Worm (Caenorhabditis elegans) whole organism, L1 larva: Measurements from ENCODE around the gene him-10.

Experiments used
- F16B12.6 ChIP-seq: fragments of 150-350 bp; optimal IDR thresholded peaks from 2 replicates; lab custom pipeline; 2014; ENCODE audit warnings: missing biosample characterization, missing genetic modification characterization
- Y116A8C.19 ChIP-seq: sonication (generic microtip); optimal IDR thresholded peaks from 2 replicates; lab custom pipeline; 2016; ENCODE audit warnings: missing compliant biosample characterization, missing genetic modification characterization, borderline replicate concordance
- alr-1 ChIP-seq: fragments of 200-800 bp; sonication (Bioruptor generic); optimal IDR thresholded peaks from 2 replicates; lab custom pipeline; 2018; ENCODE audit warnings: borderline replicate concordance, mild to moderate bottlenecking, missing genetic modification characterization, missing compliant biosample characterization
- ama-1 ChIP-seq: fragments of 150-350 bp; optimal IDR thresholded peaks from 2 replicates; lab custom pipeline; 2014
- ceh-63 ChIP-seq: fragments of 200-800 bp; sonication (Bioruptor generic); optimal IDR thresholded peaks from 2 replicates; lab custom pipeline; 2018; ENCODE audit warnings: mild to moderate bottlenecking, missing genetic modification characterization, missing compliant biosample characterization
- ceh-88 ChIP-seq: fragments of 200-800 bp; sonication (Bioruptor generic); IDR thresholded peaks from 2 replicates; pipeline ENCODE4 v1.3.6; 2022; ENCODE audit warnings: missing genetic modification characterization, missing compliant biosample characterization
- ceh-90 ChIP-seq: sonication (generic microtip); optimal IDR thresholded peaks from 2 replicates; lab custom pipeline; 2016; ENCODE audit warnings: missing genetic modification characterization, missing compliant biosample characterization
- dpl-1 ChIP-seq, 3 experiments: fragments of 150-350 bp in 2 of 3; sonication (generic microtip) in 1 of 3; optimal IDR thresholded peaks; 2 replicates each; lab custom pipeline; 2014 to 2017; ENCODE audit warnings: missing biosample characterization in 3 of 3, missing genetic modification characterization in 3 of 3, missing genetic modification reagents in 3 of 3
- efl-1 ChIP-seq, 4 experiments: fragments of 150-350 bp; optimal IDR thresholded peaks in 3 of 4; peaks in 1 of 4; 1 replicate in 1 of 4; 2 replicates in 3 of 4; lab custom pipeline; 2014; ENCODE audit warnings: missing biosample characterization in 2 of 4, missing genetic modification characterization in 2 of 4, missing genetic modification reagents in 2 of 4
- efl-3 ChIP-seq: fragments of 200-800 bp; sonication (Bioruptor generic); optimal IDR thresholded peaks from 2 replicates; lab custom pipeline; 2018; ENCODE audit warnings: mild to moderate bottlenecking, missing genetic modification characterization, missing compliant biosample characterization
- elt-2 ChIP-seq: sonication (generic microtip); optimal IDR thresholded peaks from 2 replicates; lab custom pipeline; 2016; ENCODE audit warnings: missing genetic modification characterization, mild to moderate bottlenecking, inconsistent platforms, missing compliant biosample characterization, missing genetic modification reagents
- elt-3 ChIP-seq, 6 experiments: fragments of 150-350 bp in 1 of 6; sonication (generic microtip); optimal IDR thresholded peaks; 2 replicates each; lab custom pipeline; 2017 to 2018; ENCODE audit warnings: missing biosample characterization in 6 of 6, missing genetic modification characterization in 6 of 6, inconsistent platforms in 1 of 6
- fkh-4 ChIP-seq: sonication (generic microtip); optimal IDR thresholded peaks from 2 replicates; lab custom pipeline; 2016; ENCODE audit warnings: missing compliant biosample characterization, missing genetic modification characterization, borderline replicate concordance
- fos-1 ChIP-seq: fragments of 150-350 bp; optimal IDR thresholded peaks from 2 replicates; lab custom pipeline; 2014; ENCODE audit warnings: missing biosample characterization, missing genetic modification characterization
- grh-1 ChIP-seq: fragments of 200-800 bp; sonication (Bioruptor generic); IDR thresholded peaks from 2 replicates; pipeline ENCODE4 v1.3.6; 2022; ENCODE audit warnings: missing genetic modification reagents, missing genetic modification characterization, missing compliant biosample characterization
- hlh-4 ChIP-seq: sonication (generic microtip); optimal IDR thresholded peaks from 2 replicates; lab custom pipeline; 2016; ENCODE audit warnings: mild to moderate bottlenecking, missing genetic modification characterization, missing compliant biosample characterization
- lin-14 ChIP-seq: fragments of 200-800 bp; sonication (Bioruptor generic); optimal IDR thresholded peaks from 2 replicates; lab custom pipeline; 2018; ENCODE audit warnings: mild to moderate bottlenecking, missing genetic modification characterization, moderate library complexity, missing compliant biosample characterization
- lin-35 ChIP-seq, 2 experiments: fragments of 150-350 bp; optimal IDR thresholded peaks; 2 replicates each; lab custom pipeline; 2014; ENCODE audit warnings: missing biosample characterization in 2 of 2, missing genetic modification characterization in 2 of 2, missing genetic modification reagents in 2 of 2
- lin-39 ChIP-seq: fragments of 150-350 bp; optimal IDR thresholded peaks from 2 replicates; lab custom pipeline; 2014; ENCODE audit warnings: missing biosample characterization, missing genetic modification reagents, missing genetic modification characterization
- lir-3 ChIP-seq: sonication (generic microtip); optimal IDR thresholded peaks from 2 replicates; lab custom pipeline; 2016; ENCODE audit warnings: mild to moderate bottlenecking, missing genetic modification characterization, moderate library complexity, missing compliant biosample characterization; ENCODE audit not compliant: poor library complexity
- lsy-2 ChIP-seq, 2 experiments: fragments of 150-350 bp; optimal IDR thresholded peaks; 2 replicates each; lab custom pipeline; 2014; ENCODE audit warnings: missing biosample characterization in 2 of 2, missing genetic modification characterization in 2 of 2
- mab-9 ChIP-seq: fragments of 200-800 bp; sonication (Bioruptor generic); IDR thresholded peaks from 2 replicates; pipeline ENCODE4 v1.3.6; 2022; ENCODE audit warnings: missing genetic modification reagents, missing genetic modification characterization, missing compliant biosample characterization
- nhr-11 ChIP-seq: fragments of 150-350 bp; optimal IDR thresholded peaks from 2 replicates; lab custom pipeline; 2014; ENCODE audit warnings: missing biosample characterization, missing genetic modification characterization
- nhr-12 ChIP-seq: sonication (generic microtip); optimal IDR thresholded peaks from 2 replicates; lab custom pipeline; 2017; ENCODE audit warnings: missing biosample characterization, missing genetic modification characterization
- nhr-19 ChIP-seq: fragments of 200-800 bp; sonication (Bioruptor generic); conservative IDR thresholded peaks from 2 replicates; pipeline ENCODE4 v1.3.6; 2022; ENCODE audit warnings: missing genetic modification characterization, missing compliant biosample characterization
- nhr-237 ChIP-seq: fragments of 150-350 bp; optimal IDR thresholded peaks from 2 replicates; lab custom pipeline; 2014; ENCODE audit warnings: missing biosample characterization, missing genetic modification characterization
- nhr-71 ChIP-seq: sonication (generic microtip); optimal IDR thresholded peaks from 2 replicates; lab custom pipeline; 2016; ENCODE audit warnings: mild to moderate bottlenecking, missing genetic modification characterization, moderate library complexity, missing compliant biosample characterization
- nhr-77 ChIP-seq: fragments of 150-350 bp; optimal IDR thresholded peaks from 2 replicates; lab custom pipeline; 2014; ENCODE audit warnings: missing biosample characterization, missing genetic modification characterization
- nhr-85 ChIP-seq: sonication (generic microtip); peaks from one replicate; lab custom pipeline; 2016; ENCODE audit warnings: missing genetic modification characterization, inconsistent platforms, missing compliant biosample characterization
- nhr-90 ChIP-seq: sonication (generic microtip); optimal IDR thresholded peaks from 2 replicates; lab custom pipeline; 2016; ENCODE audit warnings: mild to moderate bottlenecking, missing genetic modification characterization, missing compliant biosample characterization; ENCODE audit not compliant: poor library complexity
- pax-3 ChIP-seq: fragments of 200-800 bp; sonication (Bioruptor generic); optimal IDR thresholded peaks from 2 replicates; lab custom pipeline; 2018; ENCODE audit warnings: mild to moderate bottlenecking, missing genetic modification characterization, moderate library complexity, missing compliant biosample characterization
- pqm-1 ChIP-seq: sonication (generic microtip); optimal IDR thresholded peaks from 3 replicates; lab custom pipeline; 2017; ENCODE audit warnings: missing biosample characterization, missing genetic modification characterization
- sox-4 ChIP-seq: sonication (generic microtip); optimal IDR thresholded peaks from 2 replicates; lab custom pipeline; 2016; ENCODE audit warnings: missing genetic modification characterization, missing compliant biosample characterization
- sptf-1 ChIP-seq: fragments of 150-350 bp; optimal IDR thresholded peaks from 2 replicates; lab custom pipeline; 2014; ENCODE audit warnings: missing biosample characterization, missing genetic modification characterization
- tbx-2 ChIP-seq: sonication (generic microtip); optimal IDR thresholded peaks from 2 replicates; lab custom pipeline; 2016; ENCODE audit warnings: missing genetic modification characterization, missing compliant biosample characterization
- unc-130 ChIP-seq: fragments of 150-350 bp; optimal IDR thresholded peaks from 2 replicates; lab custom pipeline; 2017; ENCODE audit warnings: missing biosample characterization, missing genetic modification characterization, inconsistent platforms
- unc-98 ChIP-seq: fragments of 200-800 bp; sonication (Bioruptor generic); IDR thresholded peaks from 2 replicates; pipeline ENCODE4 v1.3.6; 2022; ENCODE audit warnings: missing genetic modification characterization, missing compliant biosample characterization
- vab-15 ChIP-seq: sonication (generic microtip); optimal IDR thresholded peaks from 2 replicates; lab custom pipeline; 2017; ENCODE audit warnings: missing genotype, mild to moderate bottlenecking, missing genetic modification characterization, missing compliant biosample characterization
- ztf-11 ChIP-seq, 2 experiments: sonication (generic microtip); optimal IDR thresholded peaks; 2 replicates each; lab custom pipeline; 2016 to 2017; ENCODE audit warnings: missing genetic modification characterization in 2 of 2, missing biosample characterization in 1 of 2, missing compliant biosample characterization in 1 of 2

The him-10 gene

ce11 chrIII:5841676-5842075, 38.6 kb downstream of the him-10 start (continued):
- TF ChIP-seq fkh-4 (no peak), nhr-12 (tag; lab: Kevin White, UChicago) (no peak), pax-3 (tag; lab: Kevin White, UChicago) (no peak), F16B12.6 (no peak), lin-39 (tag; lab: Kevin White, UChicago) (no peak), ama-1 (lab: Kevin White, UChicago) (peak; percentile 33), tbx-2 (tag; lab: Kevin White, UChicago) (peak; percentile 46), nhr-77 (tag; lab: Kevin White, UChicago) (no peak), unc-130 (no peak), nhr-71 (peak; percentile 78), ceh-88 (GFP tag; lab: Robert Waterston, UW) (no peak), efl-1 (optimal IDR thresholded peaks at IDR 0.05; lab: Kevin White, UChicago) (peak in 1 of 2 experiments; percentile 17), efl-1 (GFP tag; optimal IDR thresholded peaks at IDR 0.05 in 1 of 2; lab: Kevin White, UChicago) (peak; percentile 16 to 53), elt-3 (tag; optimal IDR thresholded peaks at IDR 0.05; lab: Kevin White, UChicago) (peak in 1 of 6 experiments; percentile 64), ztf-11 (tag; optimal IDR thresholded peaks at IDR 0.05; lab: Kevin White, UChicago) (no peak), nhr-11 (tag; lab: Kevin White, UChicago) (no peak), ceh-90 (tag; lab: Kevin White, UChicago) (no peak), lin-35 (GFP tag; optimal IDR thresholded peaks at IDR 0.05; lab: Kevin White, UChicago) (peak in 1 of 2 experiments; percentile 69), sptf-1 (tag; lab: Kevin White, UChicago) (no peak), nhr-19 (peak; percentile 58), alr-1 (no peak), Y116A8C.19 (tag; lab: Kevin White, UChicago) (no peak), sox-4 (tag; lab: Kevin White, UChicago) (no peak), dpl-1 (GFP tag; optimal IDR thresholded peaks at IDR 0.05; lab: Kevin White, UChicago) (peak in 2 of 3 experiments; percentile 31 to 37), lsy-2 (tag; optimal IDR thresholded peaks at IDR 0.05; lab: Kevin White, UChicago) (peak in 1 of 2 experiments; percentile 74), nhr-90 (tag; lab: Kevin White, UChicago) (peak; percentile 49), ceh-63 (GFP tag; lab: Kevin White, UChicago) (no peak), efl-3 (GFP tag; lab: Kevin White, UChicago) (no peak), vab-15 (tag; lab: Kevin White, UChicago) (no peak), hlh-4 (tag; lab: Kevin White, UChicago) (no peak), pqm-1 (tag; lab: Kevin White, UChicago) (no peak)

DNA sequence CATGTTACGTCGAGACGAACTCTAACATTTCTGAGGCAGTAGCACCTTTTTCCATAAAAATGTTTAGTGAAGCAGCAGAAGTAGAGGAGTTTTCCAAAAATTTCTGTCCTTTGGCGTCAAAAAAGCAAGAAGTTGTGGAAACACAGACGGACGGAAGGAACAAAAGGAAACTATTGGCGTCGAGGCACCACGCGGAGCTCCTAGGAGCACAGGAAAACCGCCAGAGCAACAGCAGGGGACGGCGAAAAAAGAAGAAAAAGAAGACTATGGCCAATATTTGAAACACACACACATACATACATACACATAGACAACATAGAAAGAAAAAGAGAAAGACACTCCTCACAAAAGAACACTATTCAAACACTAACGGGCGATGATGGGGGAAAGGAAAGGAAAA, 39.9 kb downstream of the him-10 start:
- TF ChIP-seq fos-1 (tag; lab: Kevin White, UChicago): no peak
- peak in 1 of 3 experiments; percentile 5 for TF ChIP-seq dpl-1 (GFP tag; optimal IDR thresholded peaks at IDR 0.05; lab: Kevin White, UChicago)
- no peak for TF ChIP-seq nhr-237 (tag; lab: Kevin White, UChicago)
- peak; percentile 53 for TF ChIP-seq lin-14 (GFP tag; lab: Kevin White, UChicago)
- TF ChIP-seq alr-1: no peak
- peak; percentile 44 for TF ChIP-seq nhr-85 (tag; lab: Kevin White, UChicago)
- TF ChIP-seq sptf-1 (tag; lab: Kevin White, UChicago): no peak
- TF ChIP-seq efl-1 (optimal IDR thresholded peaks at IDR 0.05; lab: Kevin White, UChicago): no peak
- peak in 1 of 2 experiments; percentile 51 for TF ChIP-seq efl-1 (GFP tag; optimal IDR thresholded peaks at IDR 0.05 in 1 of 2; lab: Kevin White, UChicago)
- no peak for TF ChIP-seq mab-9
- TF ChIP-seq nhr-71: peak; percentile 9
- no peak for TF ChIP-seq nhr-19
- TF ChIP-seq lin-35 (GFP tag; optimal IDR thresholded peaks at IDR 0.05; lab: Kevin White, UChicago): peak in 1 of 2 experiments; percentile 4
- TF ChIP-seq unc-98 (GFP tag; lab: Robert Waterston, UW): no peak
- no peak for TF ChIP-seq elt-2 (tag; lab: Kevin White, UChicago)
- TF ChIP-seq grh-1 (GFP tag; lab: Robert Waterston, UW): 0 out of 2 replicates have a peak, but pooled peaks have one; percentile 27
- no peak for TF ChIP-seq lir-3 (tag; lab: Kevin White, UChicago)
